Worm (Caenorhabditis elegans) whole organism, L2 larva: ENCODE results near the gene M01A8.1.

Experiments
- C34F6.9 ChIP-seq: fragments of 150-350 bp; optimal IDR thresholded peaks from 2 replicates; lab custom pipeline; 2014; ENCODE audit warnings: missing biosample characterization, missing genetic modification characterization
- F13H6.1 ChIP-seq: sonication (generic microtip); optimal IDR thresholded peaks from 2 replicates; lab custom pipeline; 2016; ENCODE audit warnings: missing genetic modification characterization, missing compliant biosample characterization
- R02D3.7 ChIP-seq: fragments of 150-350 bp; optimal IDR thresholded peaks from 2 replicates; lab custom pipeline; 2014; ENCODE audit warnings: missing biosample characterization, missing genetic modification characterization
- ZK546.5 ChIP-seq: sonication (generic microtip); optimal IDR thresholded peaks from 2 replicates; lab custom pipeline; 2017; ENCODE audit warnings: missing biosample characterization, missing genetic modification characterization
- alr-1 ChIP-seq: fragments of 150-350 bp; optimal IDR thresholded peaks from 2 replicates; lab custom pipeline; 2014; ENCODE audit warnings: missing biosample characterization, missing genetic modification characterization
- blmp-1 ChIP-seq: sonication (generic microtip); optimal IDR thresholded peaks from 2 replicates; lab custom pipeline; 2017; ENCODE audit warnings: missing genetic modification characterization, mild to moderate bottlenecking, missing compliant biosample characterization, antibody characterized with exemption, moderate library complexity; ENCODE audit not compliant: insufficient read depth
- ceh-16 ChIP-seq: fragments of 150-350 bp; optimal IDR thresholded peaks from 2 replicates; lab custom pipeline; 2014; ENCODE audit warnings: missing biosample characterization, missing genetic modification characterization
- ceh-82 ChIP-seq: fragments of 150-350 bp; optimal IDR thresholded peaks from 2 replicates; lab custom pipeline; 2014; ENCODE audit warnings: missing biosample characterization, missing genetic modification characterization
- crh-2 ChIP-seq: sonication (generic microtip); optimal IDR thresholded peaks from 2 replicates; lab custom pipeline; 2017; ENCODE audit warnings: missing biosample characterization, missing genetic modification characterization
- dmd-4 ChIP-seq: sonication (generic microtip); optimal IDR thresholded peaks from 2 replicates; lab custom pipeline; 2017; ENCODE audit warnings: missing biosample characterization, missing genetic modification characterization
- elt-1 ChIP-seq: fragments of 150-350 bp; optimal IDR thresholded peaks from 2 replicates; lab custom pipeline; 2014; ENCODE audit warnings: missing biosample characterization, missing genetic modification characterization
- elt-3 ChIP-seq: sonication (generic microtip); optimal IDR thresholded peaks from 2 replicates; lab custom pipeline; 2017; ENCODE audit warnings: missing biosample characterization, missing genetic modification characterization
- fos-1 ChIP-seq: fragments of 150-350 bp; optimal IDR thresholded peaks from 2 replicates; lab custom pipeline; 2014; ENCODE audit warnings: missing biosample characterization, missing genetic modification characterization
- gmeb-1 ChIP-seq: fragments of 150-350 bp; optimal IDR thresholded peaks from 2 replicates; lab custom pipeline; 2014; ENCODE audit warnings: missing biosample characterization, missing genetic modification characterization
- lin-11 ChIP-seq: fragments of 150-350 bp; sonication (generic microtip); optimal IDR thresholded peaks from 2 replicates; lab custom pipeline; 2014; ENCODE audit warnings: missing biosample characterization, missing genetic modification characterization, inconsistent platforms, mixed read lengths
- lin-13 ChIP-seq: fragments of 150-350 bp; optimal IDR thresholded peaks from 2 replicates; lab custom pipeline; 2014; ENCODE audit warnings: missing biosample characterization, missing genetic modification reagents, missing genetic modification characterization
- lsy-2 ChIP-seq, 2 experiments: fragments of 150-350 bp in 1 of 2; sonication (generic microtip) in 1 of 2; optimal IDR thresholded peaks; 2 replicates each; lab custom pipeline; 2014 to 2017; ENCODE audit warnings: missing biosample characterization in 2 of 2, missing genetic modification characterization in 2 of 2
- mab-5 ChIP-seq: fragments of 150-350 bp; optimal IDR thresholded peaks from 2 replicates; lab custom pipeline; 2014; ENCODE audit warnings: missing biosample characterization, missing genetic modification characterization
- mbf-1 ChIP-seq: sonication (generic microtip); optimal IDR thresholded peaks from 2 replicates; lab custom pipeline; 2017; ENCODE audit warnings: missing biosample characterization, missing genetic modification characterization
- mdl-1 ChIP-seq, 2 experiments: fragments of 150-350 bp in 1 of 2; sonication (generic microtip) in 1 of 2; optimal IDR thresholded peaks; 2 replicates each; lab custom pipeline; 2017; ENCODE audit warnings: missing biosample characterization in 2 of 2, missing genetic modification characterization in 2 of 2
- nhr-10 ChIP-seq: sonication (generic microtip); optimal IDR thresholded peaks from 2 replicates; lab custom pipeline; 2017; ENCODE audit warnings: missing biosample characterization, missing genetic modification characterization
- nhr-11 ChIP-seq: fragments of 150-350 bp; optimal IDR thresholded peaks from 2 replicates; lab custom pipeline; 2014; ENCODE audit warnings: missing biosample characterization, missing genetic modification characterization
- nhr-12 ChIP-seq: fragments of 150-350 bp; optimal IDR thresholded peaks from 2 replicates; lab custom pipeline; 2014; ENCODE audit warnings: missing biosample characterization, missing genetic modification characterization
- nhr-129 ChIP-seq: fragments of 150-350 bp; optimal IDR thresholded peaks from 2 replicates; lab custom pipeline; 2014; ENCODE audit warnings: missing biosample characterization, missing genetic modification characterization
- nhr-21 ChIP-seq: fragments of 150-350 bp; optimal IDR thresholded peaks from 2 replicates; lab custom pipeline; 2014; ENCODE audit warnings: missing biosample characterization, missing genetic modification characterization
- nhr-23 ChIP-seq: fragments of 150-350 bp; optimal IDR thresholded peaks from 2 replicates; lab custom pipeline; 2014; ENCODE audit warnings: missing biosample characterization, missing genetic modification reagents, missing genetic modification characterization
- nhr-25 ChIP-seq: fragments of 150-350 bp; sonication (generic microtip); optimal IDR thresholded peaks from 3 replicates; lab custom pipeline; 2014; ENCODE audit warnings: missing biosample characterization, missing genetic modification characterization
- nhr-6 ChIP-seq: fragments of 150-350 bp; optimal IDR thresholded peaks from 2 replicates; lab custom pipeline; 2014; ENCODE audit warnings: missing biosample characterization, missing genetic modification characterization
- nhr-77 ChIP-seq: fragments of 150-350 bp; optimal IDR thresholded peaks from 2 replicates; lab custom pipeline; 2014; ENCODE audit warnings: missing biosample characterization, missing genetic modification characterization
- peb-1 ChIP-seq: fragments of 150-350 bp; optimal IDR thresholded peaks from 2 replicates; lab custom pipeline; 2014; ENCODE audit warnings: missing biosample characterization, missing genetic modification characterization
- sem-4 ChIP-seq: fragments of 150-350 bp; optimal IDR thresholded peaks from 2 replicates; lab custom pipeline; 2014; ENCODE audit warnings: missing biosample characterization, missing genetic modification reagents, missing genetic modification characterization
- skn-1 ChIP-seq: sonication (generic microtip); optimal IDR thresholded peaks from 2 replicates; lab custom pipeline; 2017; ENCODE audit warnings: missing biosample characterization, missing genetic modification characterization
- sma-3 ChIP-seq: sonication (generic microtip); optimal IDR thresholded peaks from 2 replicates; lab custom pipeline; 2016; ENCODE audit warnings: missing genetic modification reagents, missing genetic modification characterization, missing compliant biosample characterization
- sma-9 ChIP-seq, 2 experiments: fragments of 150-350 bp in 1 of 2; sonication (generic microtip) in 1 of 2; optimal IDR thresholded peaks; 2 replicates each; lab custom pipeline; 2014 to 2016; ENCODE audit warnings: missing genetic modification characterization in 2 of 2, mild to moderate bottlenecking in 1 of 2, missing biosample characterization in 1 of 2, missing compliant biosample characterization in 1 of 2, missing genetic modification reagents in 1 of 2, moderate library complexity in 1 of 2
- snpc-4 ChIP-seq: fragments of 150-350 bp; optimal IDR thresholded peaks from 2 replicates; lab custom pipeline; 2014; ENCODE audit warnings: missing biosample characterization, missing genetic modification characterization
- unc-55 ChIP-seq: fragments of 150-350 bp; sonication (generic microtip); optimal IDR thresholded peaks from 3 replicates; lab custom pipeline; 2014; ENCODE audit warnings: missing biosample characterization, missing genetic modification reagents, missing genetic modification characterization
- unc-62 ChIP-seq: fragments of 150-350 bp; optimal IDR thresholded peaks from 2 replicates; lab custom pipeline; 2014; ENCODE audit warnings: missing biosample characterization, missing genetic modification reagents, missing genetic modification characterization
- ztf-1 ChIP-seq: fragments of 200-800 bp; sonication (Bioruptor generic); conservative IDR thresholded peaks from 2 replicates; pipeline ENCODE4 v1.3.6; 2022; ENCODE audit warnings: missing genetic modification characterization, missing compliant biosample characterization
- ztf-11 ChIP-seq: sonication (generic microtip); optimal IDR thresholded peaks from 2 replicates; lab custom pipeline; 2017; ENCODE audit warnings: missing biosample characterization, missing genetic modification characterization
- ztf-4 ChIP-seq: fragments of 150-350 bp; optimal IDR thresholded peaks from 2 replicates; lab custom pipeline; 2014; ENCODE audit warnings: missing biosample characterization, missing genetic modification characterization

The M01A8.1 gene

DNA sequence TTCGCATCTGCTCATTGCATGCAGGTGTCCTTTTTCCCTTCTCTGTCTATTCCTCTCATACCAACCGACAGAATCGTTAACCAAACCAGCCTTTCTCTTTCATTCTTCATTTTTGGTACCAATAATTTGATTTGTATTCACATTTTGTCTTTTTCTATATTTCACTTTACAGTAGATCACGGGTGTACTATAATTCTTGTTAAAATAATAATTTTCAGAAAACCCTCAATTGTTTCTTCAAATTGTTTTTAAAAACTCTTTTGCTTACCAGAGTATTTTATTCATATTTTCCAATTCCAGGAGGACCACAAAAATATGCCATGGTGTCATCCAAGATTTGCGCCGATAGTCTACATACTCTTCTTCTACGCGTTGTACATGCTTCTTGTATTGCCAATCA is 6.3 kb upstream of the M01A8.1 start, which contains the start of gene T02C1.2:
Gene T02C1.2, plus strand, starts transcription at position 301 of the 400 bp plus-strand sequence.
- TF ChIP-seq unc-55 (GFP tag; lab: Kevin White, UChicago) (no peak), nhr-77 (tag; lab: Kevin White, UChicago) (no peak), crh-2 (tag; lab: Kevin White, UChicago) (no peak), nhr-129 (tag; lab: Kevin White, UChicago) (no peak), nhr-10 (tag; lab: Kevin White, UChicago) (no peak), elt-3 (no peak), ztf-1 (no peak), mab-5 (tag; lab: Kevin White, UChicago) (no peak), sma-9 (GFP tag; optimal IDR thresholded peaks at IDR 0.05; lab: Kevin White, UChicago) (no peak), sma-9 (tag; optimal IDR thresholded peaks at IDR 0.05; lab: Kevin White, UChicago) (no peak), alr-1 (tag; lab: Kevin White, UChicago) (no peak), nhr-23 (tag; lab: Kevin White, UChicago) (no peak), elt-1 (tag; lab: Kevin White, UChicago) (no peak), peb-1 (tag; lab: Kevin White, UChicago) (no peak), lsy-2 (tag; optimal IDR thresholded peaks at IDR 0.05; lab: Kevin White, UChicago) (no peak), ceh-16 (tag; lab: Kevin White, UChicago) (no peak), ztf-11 (tag; lab: Kevin White, UChicago) (no peak), mbf-1 (no peak), nhr-11 (no peak), ztf-4 (tag; lab: Kevin White, UChicago) (no peak)

DNA sequence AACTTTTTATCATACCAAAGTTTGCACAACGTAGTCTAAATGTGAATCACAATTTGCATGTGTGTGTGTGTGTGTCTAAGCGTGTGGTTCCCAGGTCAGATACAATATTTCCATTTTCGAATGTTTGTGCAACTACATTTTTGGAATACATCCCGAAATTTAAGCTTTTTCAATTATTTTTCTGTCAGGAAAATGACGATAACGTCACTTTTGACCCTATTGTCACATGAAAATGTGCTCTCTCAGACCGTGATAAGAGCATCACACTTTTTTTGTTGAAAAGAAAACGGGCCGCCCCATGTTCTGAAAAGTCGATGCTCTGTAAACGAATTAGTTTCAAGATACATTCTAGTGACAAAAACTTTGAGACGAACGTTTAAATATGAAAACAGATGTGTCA is 2.1 kb upstream of the M01A8.1 start:
- TF ChIP-seq F13H6.1 (tag; lab: Kevin White, UChicago): peak; percentile 19
- no peak for TF ChIP-seq ZK546.5 (tag; lab: Kevin White, UChicago)

DNA sequence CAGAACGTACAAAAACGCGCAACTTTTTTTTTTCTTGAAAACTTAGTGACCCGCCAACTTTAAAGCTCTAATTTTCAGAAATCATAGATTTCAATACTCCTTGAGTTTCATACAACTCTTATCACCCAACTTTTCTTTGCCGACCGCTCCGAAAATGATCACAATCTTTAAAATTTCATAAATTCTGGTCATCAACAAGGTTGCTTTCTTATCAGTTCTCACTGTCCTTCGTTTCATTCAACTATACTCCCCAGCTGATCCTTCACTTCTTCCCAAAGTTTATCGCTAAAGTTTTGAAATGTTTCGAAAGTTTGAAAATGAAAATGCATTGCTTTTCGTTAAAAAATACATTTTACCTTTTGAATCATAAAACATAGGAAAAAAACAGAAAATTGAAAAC is 1.3 kb upstream of the M01A8.1 start:
- TF ChIP-seq fos-1 (tag; lab: Kevin White, UChicago) (peak; percentile 83), F13H6.1 (tag; lab: Kevin White, UChicago) (peak; percentile 7), sma-9 (GFP tag; optimal IDR thresholded peaks at IDR 0.05; lab: Kevin White, UChicago) (peak; percentile 75), sma-9 (tag; optimal IDR thresholded peaks at IDR 0.05; lab: Kevin White, UChicago) (no peak), mdl-1 (tag; optimal IDR thresholded peaks at IDR 0.05; lab: Kevin White, UChicago) (no peak), nhr-25 (tag; lab: Kevin White, UChicago) (no peak), gmeb-1 (tag; lab: Kevin White, UChicago) (peak; percentile 13), blmp-1 (no peak)

DNA sequence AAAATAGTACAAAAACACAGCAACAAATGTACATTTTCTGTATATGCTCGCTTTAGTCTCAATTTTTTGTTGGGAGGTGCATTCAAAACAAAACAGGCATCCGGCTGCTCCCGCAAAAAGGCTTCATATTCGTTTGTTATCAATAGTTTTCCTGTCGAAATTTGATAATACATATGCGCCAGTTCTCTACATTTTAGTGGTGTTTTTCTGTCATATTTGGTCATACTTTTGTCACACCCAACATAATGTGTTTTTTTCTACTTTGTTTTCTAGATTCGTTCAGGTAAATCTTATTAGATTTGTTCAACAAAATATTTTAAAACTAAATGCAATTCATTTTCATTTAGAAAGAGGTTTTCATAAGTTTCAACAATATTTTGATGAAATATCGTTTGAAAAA is 1.4 kb downstream of the M01A8.1 start:
- TF ChIP-seq lsy-2 (tag; optimal IDR thresholded peaks at IDR 0.05; lab: Kevin White, UChicago) (no peak), ztf-11 (tag; lab: Kevin White, UChicago) (no peak), F13H6.1 (tag; lab: Kevin White, UChicago) (no peak), blmp-1 (no peak), sem-4 (tag; lab: Kevin White, UChicago) (no peak), nhr-12 (tag; lab: Kevin White, UChicago) (no peak), sma-3 (GFP tag; lab: Kevin White, UChicago) (no peak), peb-1 (tag; lab: Kevin White, UChicago) (no peak), nhr-77 (tag; lab: Kevin White, UChicago) (no peak), alr-1 (tag; lab: Kevin White, UChicago) (no peak), ceh-82 (tag; lab: Kevin White, UChicago) (no peak), unc-62 (no peak), lin-13 (GFP tag; lab: Kevin White, UChicago) (no peak)

DNA sequence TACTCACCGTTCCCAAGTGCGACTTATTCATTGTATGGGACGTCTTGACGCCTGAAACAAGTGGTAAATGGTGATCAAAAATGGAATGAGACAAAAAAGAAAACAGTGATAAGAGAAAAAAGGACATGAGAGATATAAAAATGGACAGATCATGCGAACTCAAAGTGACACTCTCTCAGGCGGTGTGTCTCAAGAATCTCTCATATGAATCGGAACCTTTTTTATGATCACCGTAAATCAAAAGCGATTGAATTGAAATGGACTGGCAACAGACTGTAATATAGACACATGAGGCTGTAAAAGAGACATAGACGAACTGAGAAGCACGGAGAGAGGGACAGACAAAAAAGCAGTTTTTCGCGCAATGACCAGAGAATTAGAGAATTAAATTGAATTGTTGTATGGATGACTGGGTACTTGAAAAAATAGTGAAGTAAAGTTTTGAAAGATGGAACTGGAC is 12.0 kb downstream of the M01A8.1 start, which contains the start of gene clip-1:
Gene clip-1, minus strand, starts transcription at position 51 of the 460 bp plus-strand sequence.
- TF ChIP-seq snpc-4 (tag; lab: Kevin White, UChicago): no peak
- TF ChIP-seq gmeb-1 (tag; lab: Kevin White, UChicago): peak; percentile 38
- peak; percentile 36 for TF ChIP-seq fos-1 (tag; lab: Kevin White, UChicago)
- TF ChIP-seq mbf-1: no peak
- no peak for TF ChIP-seq unc-55 (GFP tag; lab: Kevin White, UChicago)
- no peak for TF ChIP-seq unc-62
- no peak for TF ChIP-seq lin-13 (GFP tag; lab: Kevin White, UChicago)
- peak; percentile 49 for TF ChIP-seq nhr-21
- TF ChIP-seq nhr-12 (tag; lab: Kevin White, UChicago): no peak
- TF ChIP-seq peb-1 (tag; lab: Kevin White, UChicago): no peak
- no peak for TF ChIP-seq elt-1 (tag; lab: Kevin White, UChicago)
- no peak for TF ChIP-seq nhr-77 (tag; lab: Kevin White, UChicago)
- no peak for TF ChIP-seq nhr-6
- TF ChIP-seq ztf-1: no peak
- no peak for TF ChIP-seq R02D3.7 (tag; lab: Kevin White, UChicago)
- peak; percentile 60 for TF ChIP-seq sem-4 (tag; lab: Kevin White, UChicago)
- TF ChIP-seq sma-3 (GFP tag; lab: Kevin White, UChicago): peak; percentile 57
- no peak for TF ChIP-seq dmd-4 (tag; lab: Kevin White, UChicago)
- TF ChIP-seq ZK546.5 (tag; lab: Kevin White, UChicago): no peak
- peak; percentile 16 for TF ChIP-seq nhr-129 (tag; lab: Kevin White, UChicago)
- no peak for TF ChIP-seq mdl-1 (tag; optimal IDR thresholded peaks at IDR 0.05; lab: Kevin White, UChicago)
- TF ChIP-seq mab-5 (tag; lab: Kevin White, UChicago): no peak
- peak; percentile 8 for TF ChIP-seq F13H6.1 (tag; lab: Kevin White, UChicago)
- TF ChIP-seq elt-3: no peak
- no peak for TF ChIP-seq skn-1 (tag; lab: Kevin White, UChicago)
- TF ChIP-seq C34F6.9 (tag; lab: Kevin White, UChicago): no peak
- TF ChIP-seq lsy-2 (tag; optimal IDR thresholded peaks at IDR 0.05; lab: Kevin White, UChicago): peak in 1 of 2 experiments; percentile 19
- no peak for TF ChIP-seq lin-11 (tag; lab: Kevin White, UChicago)
- no peak for TF ChIP-seq nhr-10 (tag; lab: Kevin White, UChicago)
- TF ChIP-seq blmp-1: peak; percentile 56
